Worm (Caenorhabditis elegans): Measurements from ENCODE around the gene C15H9.3.
A peak's percentile ranks its signal among the peaks of the same experiment; 100 is the strongest.

C15H9.3 gene

ce11 chrX:6088718-6089117, 26.9 kb upstream of the C15H9.3 start:
- TF ChIP-seq egl-27 (tag; optimal IDR thresholded peaks at IDR 0.05) = no peak
- TF ChIP-seq nhr-71 (tag; optimal IDR thresholded peaks at IDR 0.05) = peak; percentile 43
- TF ChIP-seq tlp-1 (tag; optimal IDR thresholded peaks at IDR 0.05) = no peak
- TF ChIP-seq ceh-8 (GFP tag; optimal IDR thresholded peaks at IDR 0.05) = no peak
- TF ChIP-seq nhr-84 (tag; optimal IDR thresholded peaks at IDR 0.05) = no peak
- TF ChIP-seq nhr-90 (tag; optimal IDR thresholded peaks at IDR 0.05; ENCODE audit: poor library complexity) = peak; percentile 3
- no peak for TF ChIP-seq Y116A8C.19 (tag; optimal IDR thresholded peaks at IDR 0.05; ENCODE audit: borderline replicate concordance)
- TF ChIP-seq ama-1 (optimal IDR thresholded peaks at IDR 0.05) = no peak
- TF ChIP-seq blmp-1 (tag; optimal IDR thresholded peaks at IDR 0.05) = no peak
- TF ChIP-seq mab-9 (GFP tag; IDR thresholded peaks at IDR 0.05) = no peak
- TF ChIP-seq ceh-63 (GFP tag; optimal IDR thresholded peaks at IDR 0.05) = no peak
- no peak for TF ChIP-seq hlh-4 (tag; optimal IDR thresholded peaks at IDR 0.05)
- no peak for TF ChIP-seq efl-3 (GFP tag; optimal IDR thresholded peaks at IDR 0.05)
- TF ChIP-seq efl-1 (optimal IDR thresholded peaks at IDR 0.05) = no peak
- TF ChIP-seq efl-1 (GFP tag; optimal IDR thresholded peaks at IDR 0.05 in 1 of 2) = no peak
- TF ChIP-seq pag-3 (tag; optimal IDR thresholded peaks at IDR 0.05; ENCODE audit: borderline replicate concordance, insufficient read depth) = no peak
- no peak for TF ChIP-seq elt-3 (tag; optimal IDR thresholded peaks at IDR 0.05)
- TF ChIP-seq aly-2 (tag; optimal IDR thresholded peaks at IDR 0.05) = peak; percentile 98
- no peak for TF ChIP-seq alr-1 (tag; optimal IDR thresholded peaks at IDR 0.05; ENCODE audit: borderline replicate concordance)
- TF ChIP-seq nhr-47 (tag; optimal IDR thresholded peaks at IDR 0.05) = no peak
- no peak for TF ChIP-seq sptf-1 (tag; optimal IDR thresholded peaks at IDR 0.05)
- no peak for TF ChIP-seq C04F5.9 (tag; optimal IDR thresholded peaks at IDR 0.05)
- TF ChIP-seq elt-2 (tag; optimal IDR thresholded peaks at IDR 0.05) = peak; percentile 27
- no peak for TF ChIP-seq hpl-2 (GFP tag; optimal IDR thresholded peaks at IDR 0.05)
- TF ChIP-seq fos-1 (tag; optimal IDR thresholded peaks at IDR 0.05) = no peak
- TF ChIP-seq ces-1 (GFP tag; optimal IDR thresholded peaks at IDR 0.05) = no peak
- TF ChIP-seq nhr-77 (tag; optimal IDR thresholded peaks at IDR 0.05) = no peak
- TF ChIP-seq sox-4 (tag; optimal IDR thresholded peaks at IDR 0.05) = no peak
- TF ChIP-seq xbp-1 (tag; optimal IDR thresholded peaks at IDR 0.05) = peak; percentile 25
- no peak for TF ChIP-seq nhr-76 (tag; optimal IDR thresholded peaks at IDR 0.05)

- TF ChIP-seq fkh-8 (tag; optimal IDR thresholded peaks at IDR 0.05) (no peak), mab-9 (GFP tag; IDR thresholded peaks at IDR 0.05) (no peak), sptf-1 (tag; optimal IDR thresholded peaks at IDR 0.05) (no peak), sup-37 (GFP tag; optimal IDR thresholded peaks at IDR 0.05) (no peak), aha-1 (tag; optimal IDR thresholded peaks at IDR 0.05) (no peak), pqm-1 (tag; optimal IDR thresholded peaks at IDR 0.05) (no peak), alr-1 (tag; optimal IDR thresholded peaks at IDR 0.05; ENCODE audit: borderline replicate concordance) (no peak), nhr-71 (tag; optimal IDR thresholded peaks at IDR 0.05) (peak; percentile 16), lsy-2 (tag; optimal IDR thresholded peaks at IDR 0.05) (no peak)
These were observed 24.8 kb upstream of the C15H9.3 start for ce11 chrX:6090779-6091178.

DNA sequence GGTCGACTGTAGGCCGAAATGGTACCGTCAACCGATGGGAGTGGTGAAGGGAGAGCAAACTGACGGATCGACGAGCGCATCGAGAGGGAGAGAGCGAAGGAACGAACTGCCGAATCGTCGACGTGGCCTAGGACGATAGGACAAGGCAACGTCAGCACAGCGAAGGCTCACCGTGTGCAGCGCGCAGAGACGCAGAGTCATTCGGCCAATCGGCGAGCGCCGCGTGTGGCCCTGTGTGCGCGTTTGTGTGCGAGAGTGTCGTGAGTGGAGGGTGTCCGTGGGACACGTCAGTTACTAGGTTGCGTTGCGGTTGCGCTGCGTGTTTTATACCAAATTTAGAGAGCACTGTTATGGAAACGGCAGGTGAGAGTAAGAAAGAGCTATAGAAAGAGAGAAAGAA, 23.6 kb upstream of the C15H9.3 start, which contains the start of gene hsp-3:
Gene hsp-3, minus strand, starts transcription at position 158 of the 400 bp plus-strand sequence.
- TF ChIP-seq ceh-8 (GFP tag; optimal IDR thresholded peaks at IDR 0.05) = peak; percentile 88
- TF ChIP-seq hlh-17 (GFP tag; optimal IDR thresholded peaks at IDR 0.05; ENCODE audit: borderline replicate concordance) = no peak
- TF ChIP-seq pax-3 (tag; optimal IDR thresholded peaks at IDR 0.05) = peak; percentile 95
- peak; percentile 76 for TF ChIP-seq mef-2 (tag; optimal IDR thresholded peaks at IDR 0.05)
- TF ChIP-seq vab-15 (tag; optimal IDR thresholded peaks at IDR 0.05) = peak; percentile 49
- no peak for TF ChIP-seq aly-2 (tag; optimal IDR thresholded peaks at IDR 0.05)
- TF ChIP-seq hlh-4 (tag; optimal IDR thresholded peaks at IDR 0.05) = peak; percentile 11
- TF ChIP-seq jun-1 (tag; optimal IDR thresholded peaks at IDR 0.05) = peak; percentile 97
- peak; percentile 96 for TF ChIP-seq nhr-77 (tag; optimal IDR thresholded peaks at IDR 0.05)
- no peak for TF ChIP-seq unc-30 (tag; optimal IDR thresholded peaks at IDR 0.05)
- peak; percentile 99 for TF ChIP-seq nhr-71 (tag; optimal IDR thresholded peaks at IDR 0.05)
- TF ChIP-seq lin-13 (GFP tag; optimal IDR thresholded peaks at IDR 0.05) = peak; percentile 98
- peak; percentile 100 for TF ChIP-seq xbp-1 (tag; optimal IDR thresholded peaks at IDR 0.05)
- peak; percentile 73 for TF ChIP-seq lin-39 (tag; optimal IDR thresholded peaks at IDR 0.05)
- no peak for TF ChIP-seq ama-1 (optimal IDR thresholded peaks at IDR 0.05)
- TF ChIP-seq F16B12.6 (tag; optimal IDR thresholded peaks at IDR 0.05) = peak; percentile 64
- TF ChIP-seq swsn-7 (tag; optimal IDR thresholded peaks at IDR 0.05) = peak; percentile 99
- no peak for TF ChIP-seq nhr-28 (tag; optimal IDR thresholded peaks at IDR 0.05)
- TF ChIP-seq alr-1 (tag; optimal IDR thresholded peaks at IDR 0.05; ENCODE audit: borderline replicate concordance) = no peak
- TF ChIP-seq skn-1 (tag; optimal IDR thresholded peaks at IDR 0.05) = peak; percentile 96
- TF ChIP-seq pag-3 (tag; optimal IDR thresholded peaks at IDR 0.05; ENCODE audit: borderline replicate concordance, insufficient read depth) = no peak
- peak; percentile 67 to 80 (median 68) for TF ChIP-seq dpl-1 (GFP tag; optimal IDR thresholded peaks at IDR 0.05)
- no peak for TF ChIP-seq ceh-63 (GFP tag; optimal IDR thresholded peaks at IDR 0.05)
- TF ChIP-seq fkh-8 (tag; optimal IDR thresholded peaks at IDR 0.05) = peak; percentile 98
- TF ChIP-seq unc-98 (GFP tag; IDR thresholded peaks at IDR 0.05) = peak; percentile 59; the same call in 1 of the 2 replicates
